3 fruit fly cellular contexts compared by ENCODE assay signal in genomic region chr3L:17209402-17209801, dm6.
TF ChIP-seq lines count a peak whose summit lies in the region.

No protein-coding gene starts in this region.

- no peak for TF ChIP-seq CTCF in whole organism, embryonic (GFP tag; optimal IDR thresholded peaks at IDR 0.05; lab: Kevin White, UChicago)

TF ChIP-seq in whole organism, embryonic, 481 proteins besides CTCF, POLR2A, EP300 and RAD21 (continues in another document):
- TF ChIP-seq Antp (GFP tag; optimal IDR thresholded peaks at IDR 0.05; lab: Kevin White, UChicago) (no peak), klu (GFP tag; IDR thresholded peaks at IDR 0.05; lab: Robert Waterston, UW) (no peak), CG31441 (GFP tag; IDR thresholded peaks at IDR 0.05; lab: Robert Waterston, UW) (0 out of 2 replicates have a peak, but pooled peaks have one; percentile 35), Mad (GFP tag; optimal IDR thresholded peaks at IDR 0.05; lab: Kevin White, UChicago) (no peak), inv (GFP tag; IDR thresholded peaks at IDR 0.05; lab: Robert Waterston, UW; ENCODE audit: partially characterized antibody) (no peak), CG16863 (GFP tag; optimal IDR thresholded peaks at IDR 0.05; lab: Kevin White, UChicago) (no peak), mam (GFP tag; optimal IDR thresholded peaks at IDR 0.05; lab: Kevin White, UChicago) (no peak), Atf6 (GFP tag; IDR thresholded peaks at IDR 0.05; lab: Robert Waterston, UW) (no peak), otp (GFP tag; IDR thresholded peaks at IDR 0.05; lab: Robert Waterston, UW) (no peak), z (GFP tag; IDR thresholded peaks at IDR 0.05; lab: Robert Waterston, UW) (no peak), CG4360 (GFP tag; IDR thresholded peaks at IDR 0.05; lab: Robert Waterston, UW) (no peak), CG8290 (GFP tag; optimal IDR thresholded peaks at IDR 0.05; lab: Kevin White, UChicago) (no peak), CG8290 (tag; optimal IDR thresholded peaks at IDR 0.05; lab: Kevin White, UChicago) (no peak), CG9437 (GFP tag; optimal IDR thresholded peaks at IDR 0.05; lab: Kevin White, UChicago) (no peak), Hand (GFP tag; optimal IDR thresholded peaks at IDR 0.05; lab: Kevin White, UChicago) (no peak), CG4854 (GFP tag; optimal IDR thresholded peaks at IDR 0.05; lab: Kevin White, UChicago) (no peak), gsb (GFP tag; IDR thresholded peaks at IDR 0.05; lab: Robert Waterston, UW) (no peak), Med (GFP tag; lab: Kevin White, UChicago) (no peak), shn (GFP tag; optimal IDR thresholded peaks at IDR 0.05; lab: Kevin White, UChicago) (no peak), Bgb (GFP tag; IDR thresholded peaks at IDR 0.05; lab: Robert Waterston, UW; ENCODE audit: partially characterized antibody) (no peak), oc (tag; optimal IDR thresholded peaks at IDR 0.05; lab: Kevin White, UChicago) (no peak), salm (tag; optimal IDR thresholded peaks at IDR 0.05; lab: Kevin White, UChicago) (no peak), gt (GFP tag; IDR thresholded peaks at IDR 0.05; lab: Robert Waterston, UW) (no peak), CG9817 (tag; optimal IDR thresholded peaks at IDR 0.05; lab: Kevin White, UChicago) (no peak), CG13894 (tag; optimal IDR thresholded peaks at IDR 0.05; lab: Kevin White, UChicago) (no peak), CG12236 (GFP tag; optimal IDR thresholded peaks at IDR 0.05; lab: Kevin White, UChicago) (no peak), Bteb2 (GFP tag; optimal IDR thresholded peaks at IDR 0.05; lab: Kevin White, UChicago) (no peak), ranshi (GFP tag; IDR thresholded peaks at IDR 0.05; lab: Robert Waterston, UW) (no peak), sima (GFP tag; optimal IDR thresholded peaks at IDR 0.05; lab: Kevin White, UChicago) (no peak), Deaf1 (tag; optimal IDR thresholded peaks at IDR 0.05; lab: Kevin White, UChicago) (no peak), Usf (GFP tag; optimal IDR thresholded peaks at IDR 0.05; lab: Kevin White, UChicago) (no peak), CG30020 (tag; optimal IDR thresholded peaks at IDR 0.05; lab: Kevin White, UChicago) (no peak), CG12071 (GFP tag; optimal IDR thresholded peaks at IDR 0.05; lab: Kevin White, UChicago) (no peak)

TF ChIP-seq in whole organism, prepupa, 60 proteins besides CTCF, POLR2A, EP300 and RAD21:
- TF ChIP-seq ss (GFP tag; optimal IDR thresholded peaks at IDR 0.05; lab: Kevin White, UChicago) (no peak), CG32006 (GFP tag; optimal IDR thresholded peaks at IDR 0.05; lab: Kevin White, UChicago) (peak; percentile 5), Eip78C (GFP tag; lab: Kevin White, UChicago) (peak; percentile 56), Ets96B (tag; optimal IDR thresholded peaks at IDR 0.05; lab: Kevin White, UChicago) (no peak), svp (GFP tag; lab: Kevin White, UChicago) (peak; percentile 33)

TF ChIP-seq in whole organism, pupa, 21 proteins besides CTCF, POLR2A, EP300 and RAD21:
- no peak for TF ChIP-seq D1 (tag; optimal IDR thresholded peaks at IDR 0.05; lab: Kevin White, UChicago)
- no peak for TF ChIP-seq rn (GFP tag; IDR thresholded peaks at IDR 0.05; lab: Robert Waterston, UW)
- peak; percentile 20 for TF ChIP-seq CG8159 (tag; optimal IDR thresholded peaks at IDR 0.05; lab: Kevin White, UChicago)
- no peak for TF ChIP-seq gl (tag; optimal IDR thresholded peaks at IDR 0.05; lab: Kevin White, UChicago)

Comparison
In these comparisons a context has a peak if more than half of its experiments do, and no peak if none do; other contexts are left out.
1. Of the 7 proteins assayed by ChIP-seq in both whole organism, embryonic and whole organism, prepupa: peak only in whole organism, embryonic: Blimp-1 and Sox102F; only in whole organism, prepupa: none; in both: none; in neither: 5.